Fruit fly (Drosophila melanogaster) whole organism, pupa: Measurements from ENCODE around the gene Nepl21.

Experiments
- CG10348 ChIP-seq: fragments of 200-800 bp; sonication (Bioruptor generic); IDR thresholded peaks from 2 replicates; pipeline ENCODE4 v1.3.6; 2022; ENCODE audit warnings: missing biosample characterization, missing genetic modification characterization
- CG12605 ChIP-seq: fragments of 200-800 bp; sonication (Bioruptor generic); IDR thresholded peaks from 2 replicates; pipeline ENCODE4 v1.3.6; 2022; ENCODE audit warnings: missing biosample characterization, missing genetic modification characterization
- CG14655 ChIP-seq: fragments of 200-800 bp; sonication (Bioruptor generic); optimal IDR thresholded peaks from 3 replicates; lab custom pipeline; 2017; ENCODE audit warnings: mild to moderate bottlenecking, missing biosample characterization, missing genetic modification reagents, missing genetic modification characterization
- CG15710 ChIP-seq: fragments of 200-800 bp; sonication (Bioruptor generic); optimal IDR thresholded peaks from 2 replicates; lab custom pipeline; 2018; ENCODE audit warnings: missing biosample characterization, mild to moderate bottlenecking, missing genetic modification characterization, moderate library complexity
- CG17806 ChIP-seq: fragments of 200-800 bp; sonication (Bioruptor generic); optimal IDR thresholded peaks from 2 replicates; lab custom pipeline; 2018; ENCODE audit warnings: missing biosample characterization, mild to moderate bottlenecking, missing genetic modification characterization, moderate library complexity
- CG32121 ChIP-seq: fragments of 200-800 bp; sonication (Bioruptor generic); IDR thresholded peaks from 2 replicates; pipeline ENCODE4 v1.3.6; 2022; ENCODE audit warnings: missing biosample characterization, missing genetic modification characterization
- CG4496 ChIP-seq: fragments of 200-800 bp; sonication (Bioruptor generic); IDR thresholded peaks from 3 replicates; pipeline ENCODE4 v1.3.6; 2022; ENCODE audit warnings: missing biosample characterization, missing genetic modification characterization
- CG9948 ChIP-seq: fragments of 200-800 bp; sonication (Bioruptor generic); optimal IDR thresholded peaks from 2 replicates; lab custom pipeline; 2018; ENCODE audit warnings: missing biosample characterization, mild to moderate bottlenecking, missing genetic modification characterization, moderate library complexity
- EcR ChIP-seq: fragments of 200-800 bp; sonication (Bioruptor generic); optimal IDR thresholded peaks from 3 replicates; lab custom pipeline; 2019; ENCODE audit warnings: missing biosample characterization, missing genetic modification characterization, mild to moderate bottlenecking, moderate library complexity, missing genetic modification reagents
- Ets98B ChIP-seq: fragments of 200-800 bp; sonication (Bioruptor generic); IDR thresholded peaks from 2 replicates; pipeline ENCODE4 v1.3.6; 2022; ENCODE audit warnings: missing biosample characterization, missing genetic modification characterization
- Pif1A ChIP-seq: fragments of 200-800 bp; sonication (Bioruptor generic); optimal IDR thresholded peaks from 3 replicates; lab custom pipeline; 2016; ENCODE audit warnings: missing biosample characterization, missing genetic modification characterization
- Snoo ChIP-seq: fragments of 200-800 bp; sonication (Bioruptor generic); optimal IDR thresholded peaks from 3 replicates; lab custom pipeline; 2017; ENCODE audit warnings: missing biosample characterization, mild to moderate bottlenecking, missing genetic modification characterization, inconsistent platforms
- fd96Ca ChIP-seq: fragments of 200-800 bp; sonication (Bioruptor generic); IDR thresholded peaks from 3 replicates; pipeline ENCODE4 v1.3.6; 2022; ENCODE audit warnings: missing biosample characterization, missing genetic modification characterization
- gl ChIP-seq: fragments of 200-800 bp; sonication (Bioruptor generic); optimal IDR thresholded peaks from 2 replicates; lab custom pipeline; 2018; ENCODE audit warnings: missing biosample characterization, mild to moderate bottlenecking, missing genetic modification characterization

dm6 chr3R:28883434-28883833 lies at the start of gene Nepl21:
- TF ChIP-seq CG14655 (GFP tag; lab: Kevin White, UChicago) (no peak), Pif1A (GFP tag; lab: Kevin White, UChicago) (no peak), CG9948 (tag; lab: Kevin White, UChicago) (no peak), EcR (GFP tag; lab: Kevin White, UChicago) (peak; percentile 76), gl (tag; lab: Kevin White, UChicago) (no peak), fd96Ca (GFP tag; lab: Robert Waterston, UW) (no peak), CG4496 (GFP tag; lab: Robert Waterston, UW) (no peak), CG10348 (GFP tag; lab: Robert Waterston, UW) (no peak), Snoo (tag; lab: Kevin White, UChicago) (no peak), CG32121 (no peak), Ets98B (GFP tag; lab: Robert Waterston, UW) (no peak), CG15710 (tag; lab: Kevin White, UChicago) (no peak), CG17806 (no peak), CG12605 (GFP tag; lab: Robert Waterston, UW) (no peak)
